Worm (Caenorhabditis elegans) whole organism, young adult: Measurements from ENCODE around the gene F37A8.5.

Experiments
- D2030.7 ChIP-seq: fragments of 200-800 bp; sonication (Bioruptor generic); IDR thresholded peaks from 2 replicates; pipeline ENCODE4 v1.3.6; 2022; ENCODE audit warnings: missing genetic modification reagents, missing genetic modification characterization, missing compliant biosample characterization
- F33H1.4 ChIP-seq: fragments of 200-800 bp; sonication (Bioruptor generic); IDR thresholded peaks from 2 replicates; pipeline ENCODE4 v1.3.6; 2022; ENCODE audit warnings: missing genetic modification reagents, missing genetic modification characterization, missing compliant biosample characterization
- Y95B8A.8 ChIP-seq: fragments of 200-800 bp; sonication (Bioruptor generic); IDR thresholded peaks from 2 replicates; pipeline ENCODE4 v1.3.6; 2022; ENCODE audit warnings: missing genetic modification reagents, missing genetic modification characterization, missing compliant biosample characterization
- ceh-58 ChIP-seq: fragments of 200-800 bp; sonication (Bioruptor generic); IDR thresholded peaks from 2 replicates; pipeline ENCODE4 v1.3.6; 2022; ENCODE audit warnings: missing genetic modification characterization, missing compliant biosample characterization
- dpl-1 ChIP-seq: fragments of 150-350 bp; optimal IDR thresholded peaks from 2 replicates; lab custom pipeline; 2014; ENCODE audit warnings: missing biosample characterization, missing genetic modification reagents, missing genetic modification characterization
- efl-1 ChIP-seq: fragments of 150-350 bp; optimal IDR thresholded peaks from 2 replicates; lab custom pipeline; 2014; ENCODE audit warnings: missing biosample characterization, missing genetic modification reagents, missing genetic modification characterization
- ets-4 ChIP-seq: fragments of 200-800 bp; sonication (Bioruptor generic); optimal IDR thresholded peaks from 2 replicates; lab custom pipeline; 2018; ENCODE audit warnings: mild to moderate bottlenecking, missing genetic modification characterization, missing compliant biosample characterization
- hmg-20 ChIP-seq: fragments of 200-800 bp; sonication (Bioruptor generic); IDR thresholded peaks from 2 replicates; pipeline ENCODE4 v1.3.6; 2022; ENCODE audit warnings: missing genetic modification reagents, missing genetic modification characterization, missing compliant biosample characterization
- hsf-1 ChIP-seq: fragments of 200-800 bp; sonication (Bioruptor generic); IDR thresholded peaks from 2 replicates; pipeline ENCODE4 v1.3.6; 2022; ENCODE audit warnings: missing genetic modification reagents, missing genetic modification characterization, missing compliant biosample characterization
- repo-1 ChIP-seq: sonication (generic microtip); optimal IDR thresholded peaks from 2 replicates; lab custom pipeline; 2017; ENCODE audit warnings: mild to moderate bottlenecking, missing genetic modification characterization, missing compliant biosample characterization
- snpc-4 ChIP-seq, 5 experiments: fragments of 150-350 bp in 1 of 5; sonication (generic microtip) in 4 of 5; optimal IDR thresholded peaks; 2 replicates each; lab custom pipeline; 2014 to 2018; ENCODE audit warnings: missing genetic modification characterization in 5 of 5, missing biosample characterization in 3 of 5, antibody characterized with exemption in 2 of 5, mild to moderate bottlenecking in 2 of 5, missing compliant biosample characterization in 2 of 5, missing genotype in 2 of 5, moderate library complexity in 2 of 5, missing genetic modification reagents in 1 of 5
- unc-62 ChIP-seq: fragments of 150-350 bp; optimal IDR thresholded peaks from 2 replicates; lab custom pipeline; 2014; ENCODE audit warnings: missing biosample characterization, missing genetic modification reagents, missing genetic modification characterization
- ztf-18 ChIP-seq: sonication (generic microtip); optimal IDR thresholded peaks from 2 replicates; lab custom pipeline; 2016; ENCODE audit warnings: missing genotype, mild to moderate bottlenecking, missing genetic modification characterization, missing compliant biosample characterization

DNA sequence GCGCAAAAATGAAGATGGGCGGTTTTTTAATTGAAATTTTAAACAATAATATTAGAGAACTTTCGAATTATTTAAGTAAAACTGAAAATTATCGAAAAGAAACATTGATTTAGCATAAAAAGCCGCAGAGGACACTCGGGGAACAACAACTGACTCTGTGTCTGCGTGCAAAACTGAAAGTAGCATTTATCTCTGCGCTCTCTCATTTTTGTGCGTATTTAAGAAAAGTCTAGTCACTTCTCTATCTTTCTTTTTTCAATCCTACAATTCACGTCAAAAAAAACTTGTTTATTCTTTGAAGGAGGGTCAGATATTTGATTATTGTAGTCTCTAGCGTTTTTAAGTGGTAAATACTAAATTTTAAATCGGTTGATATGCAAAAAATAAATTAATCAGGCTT lies 48.2 kb upstream of the F37A8.5 start:
- TF ChIP-seq dpl-1 (GFP tag; lab: Kevin White, UChicago), result no peak
- TF ChIP-seq ceh-58, result no peak
- no peak for TF ChIP-seq ztf-18 (tag; lab: Kevin White, UChicago)
- no peak for TF ChIP-seq snpc-4 (GFP tag; optimal IDR thresholded peaks at IDR 0.05; lab: Kevin White, UChicago)
- TF ChIP-seq snpc-4 (tag; optimal IDR thresholded peaks at IDR 0.05; lab: Kevin White, UChicago), result no peak
- no peak for TF ChIP-seq F33H1.4 (GFP tag; lab: Robert Waterston, UW)
- TF ChIP-seq unc-62 (GFP tag; lab: Kevin White, UChicago), result no peak
- TF ChIP-seq repo-1 (tag; lab: Kevin White, UChicago), result no peak
- no peak for TF ChIP-seq Y95B8A.8 (GFP tag; lab: Robert Waterston, UW)
- TF ChIP-seq ets-4 (GFP tag; lab: Kevin White, UChicago), result no peak
- TF ChIP-seq hsf-1, result no peak
- no peak for TF ChIP-seq D2030.7 (GFP tag; lab: Robert Waterston, UW)
- TF ChIP-seq efl-1, result no peak
- TF ChIP-seq hmg-20, result no peak
